Worm (Caenorhabditis elegans): ENCODE measurements around the gene rcan-1.
A peak's percentile ranks its signal among the peaks of the same experiment; 100 is the strongest.

rcan-1 gene

ce11 chrIII:5680141-5680540 is 3.8 kb downstream of the rcan-1 start, which contains the start of gene pst-2:
Gene pst-2, plus strand, starts transcription at chrIII:5680433.
- peak; percentile 13 for TF ChIP-seq nhr-25 (tag; optimal IDR thresholded peaks at IDR 0.05)
- no peak for TF ChIP-seq fkh-10 (GFP tag; optimal IDR thresholded peaks at IDR 0.05)

- TF ChIP-seq nhr-237 (tag; optimal IDR thresholded peaks at IDR 0.05) (no peak), pha-4 (tag; optimal IDR thresholded peaks at IDR 0.05) (peak; percentile 100), sea-2 (GFP tag; optimal IDR thresholded peaks at IDR 0.05) (no peak), snpc-4 (tag; optimal IDR thresholded peaks at IDR 0.05) (peak; percentile 94), mdl-1 (tag; optimal IDR thresholded peaks at IDR 0.05) (peak; percentile 86), aly-2 (tag; optimal IDR thresholded peaks at IDR 0.05) (no peak), egl-5 (tag; optimal IDR thresholded peaks at IDR 0.05) (peak; percentile 98), ceh-28 (tag; optimal IDR thresholded peaks at IDR 0.05) (peak; percentile 94), nhr-43 (tag; optimal IDR thresholded peaks at IDR 0.05; ENCODE audit: poor library complexity, severe bottlenecking) (peak; percentile 98), nhr-23 (tag; optimal IDR thresholded peaks at IDR 0.05) (peak; percentile 100), nhr-76 (tag; optimal IDR thresholded peaks at IDR 0.05) (peak; percentile 69), elt-1 (tag; optimal IDR thresholded peaks at IDR 0.05) (peak; percentile 93), eor-1 (tag; optimal IDR thresholded peaks at IDR 0.05) (no peak), nhr-67 (tag; optimal IDR thresholded peaks at IDR 0.05) (peak; percentile 63), nhr-77 (tag; optimal IDR thresholded peaks at IDR 0.05) (peak; percentile 95), mml-1 (tag; optimal IDR thresholded peaks at IDR 0.05) (no peak), fkh-10 (GFP tag; optimal IDR thresholded peaks at IDR 0.05) (peak; percentile 97), nhr-25 (tag; optimal IDR thresholded peaks at IDR 0.05) (peak; percentile 100), egl-27 (tag; optimal IDR thresholded peaks at IDR 0.05) (peak; percentile 93), unc-39 (tag; optimal IDR thresholded peaks at IDR 0.05) (no peak), lin-39 (tag; optimal IDR thresholded peaks at IDR 0.05) (peak; percentile 99), lsy-12 (tag; optimal IDR thresholded peaks at IDR 0.05) (peak; percentile 99), ceh-16 (tag; optimal IDR thresholded peaks at IDR 0.05) (no peak), tbx-2 (tag; optimal IDR thresholded peaks at IDR 0.05) (peak; percentile 92), nhr-12 (tag; optimal IDR thresholded peaks at IDR 0.05) (no peak), ceh-9 (tag; optimal IDR thresholded peaks at IDR 0.05) (no peak), elt-3 (tag; optimal IDR thresholded peaks at IDR 0.05) (peak; percentile 38 to 97 (median 91)), nhr-11 (tag; optimal IDR thresholded peaks at IDR 0.05) (peak; percentile 96), lin-15B (tag; optimal IDR thresholded peaks at IDR 0.05) (peak; percentile 100), jun-1 (tag; optimal IDR thresholded peaks at IDR 0.05) (peak; percentile 98), skn-1 (tag; optimal IDR thresholded peaks at IDR 0.05) (peak; percentile 95), nhr-28 (tag; optimal IDR thresholded peaks at IDR 0.05) (peak; percentile 42), pqm-1 (tag; optimal IDR thresholded peaks at IDR 0.05) (peak; percentile 94), elt-2 (tag; optimal IDR thresholded peaks at IDR 0.05) (peak; percentile 89), ama-1 (optimal IDR thresholded peaks at IDR 0.05) (peak; percentile 95), ceh-82 (tag; optimal IDR thresholded peaks at IDR 0.05) (peak; percentile 95), daf-12 (tag; optimal IDR thresholded peaks at IDR 0.05) (peak; percentile 75), ztf-4 (tag; optimal IDR thresholded peaks at IDR 0.05) (peak; percentile 92), fos-1 (tag; optimal IDR thresholded peaks at IDR 0.05) (peak; percentile 90), R02D3.7 (tag; optimal IDR thresholded peaks at IDR 0.05) (peak; percentile 100), ztf-11 (tag; optimal IDR thresholded peaks at IDR 0.05) (no peak), hmg-11 (tag; optimal IDR thresholded peaks at IDR 0.05) (peak; percentile 71), zag-1 (tag; optimal IDR thresholded peaks at IDR 0.05) (peak; percentile 70), nfya-1 (tag; optimal IDR thresholded peaks at IDR 0.05; ENCODE audit: insufficient read depth) (peak; percentile 99), fkh-2 (tag; optimal IDR thresholded peaks at IDR 0.05) (peak; percentile 54), unc-62 (GFP tag; optimal IDR thresholded peaks at IDR 0.05) (peak; percentile 87), ZK546.5 (tag; optimal IDR thresholded peaks at IDR 0.05) (peak; percentile 78)
Measured at ce11 chrIII:5678935-5679334, 5.0 kb downstream of the rcan-1 start, which contains the start of the genes ska-3 and rps-12. Gene ska-3, minus strand, starts transcription at chrIII:5679005. Gene rps-12, plus strand, starts transcription at chrIII:5679298.

Measured in whole organism, L3 larva.